Fruit fly (Drosophila melanogaster) whole organism, embryonic: ENCODE measurements around the gene CG15404.

Source experiments
- CG10366 ChIP-seq: fragments of 200-800 bp; sonication (Bioruptor generic); IDR thresholded peaks from 2 replicates; pipeline ENCODE4 v1.3.6; 2022; ENCODE audit warnings: missing biosample characterization, missing genetic modification characterization
- CG10543 ChIP-seq: fragments of 200-800 bp; sonication (Bioruptor generic); optimal IDR thresholded peaks from 3 replicates; lab custom pipeline; 2017; ENCODE audit warnings: missing biosample characterization, mild to moderate bottlenecking, missing genetic modification characterization, moderate library complexity
- CG12071 ChIP-seq: fragments of 200-800 bp; sonication (Bioruptor generic); optimal IDR thresholded peaks from 3 replicates; lab custom pipeline; 2018; ENCODE audit warnings: missing biosample characterization, mild to moderate bottlenecking, missing genetic modification characterization
- CG12219 ChIP-seq: fragments of 200-800 bp; sonication (Bioruptor generic); optimal IDR thresholded peaks from 3 replicates; lab custom pipeline; 2018; ENCODE audit warnings: missing biosample characterization, mild to moderate bottlenecking, missing genetic modification characterization
- CG18619 ChIP-seq: fragments of 200-800 bp; sonication (Bioruptor generic); optimal IDR thresholded peaks from 3 replicates; lab custom pipeline; 2017; ENCODE audit warnings: missing biosample characterization, mild to moderate bottlenecking, missing genetic modification characterization
- CG2116 ChIP-seq: fragments of 200-800 bp; sonication (Bioruptor generic); optimal IDR thresholded peaks from 3 replicates; lab custom pipeline; 2018; ENCODE audit warnings: missing biosample characterization, mild to moderate bottlenecking, missing genetic modification characterization
- CG2889 ChIP-seq: fragments of 200-800 bp; sonication (Bioruptor generic); IDR thresholded peaks from 3 replicates; pipeline ENCODE4 v1.3.6; 2022; ENCODE audit warnings: missing biosample characterization, missing genetic modification characterization
- CG33213 ChIP-seq: fragments of 200-800 bp; sonication (Bioruptor generic); optimal IDR thresholded peaks from 3 replicates; lab custom pipeline; 2016; ENCODE audit warnings: missing biosample characterization, missing genetic modification characterization
- CG34422 ChIP-seq: fragments of 200-800 bp; sonication (Bioruptor generic); IDR thresholded peaks from 3 replicates; pipeline ENCODE4 v1.3.6; 2022; ENCODE audit warnings: missing biosample characterization, missing genetic modification characterization
- CG43689 ChIP-seq: fragments of 200-800 bp; sonication (Bioruptor generic); IDR thresholded peaks from 2 replicates; pipeline ENCODE4 v1.3.6; 2022; ENCODE audit warnings: missing biosample characterization, missing genetic modification characterization
- CG5180 ChIP-seq: fragments of 200-800 bp; sonication (Bioruptor generic); optimal IDR thresholded peaks from 3 replicates; lab custom pipeline; 2017; ENCODE audit warnings: missing biosample characterization, missing genetic modification characterization, mild to moderate bottlenecking, moderate library complexity, missing genetic modification reagents
- CG6272 ChIP-seq: fragments of 200-800 bp; sonication (Bioruptor generic); IDR thresholded peaks from 2 replicates; pipeline ENCODE4 v1.3.6; 2022; ENCODE audit warnings: missing biosample characterization, missing genetic modification characterization
- CG8359 ChIP-seq: fragments of 200-800 bp; sonication (Bioruptor generic); optimal IDR thresholded peaks from 2 replicates; lab custom pipeline; 2017; ENCODE audit warnings: missing biosample characterization, mild to moderate bottlenecking, missing genetic modification characterization, borderline replicate concordance
- Dfd ChIP-seq, 2 experiments: fragments of >200 bp; optimal IDR thresholded peaks; 2 replicates each; lab custom pipeline; 2017; ENCODE audit warnings: missing biosample characterization in 2 of 2, missing genetic modification characterization in 2 of 2
- Dp ChIP-seq: fragments of 200-800 bp; sonication (Bioruptor generic); optimal IDR thresholded peaks from 2 replicates; lab custom pipeline; 2018; ENCODE audit warnings: missing biosample characterization, mild to moderate bottlenecking, missing genetic modification characterization, moderate library complexity
- Eip74EF ChIP-seq, 2 experiments: fragments of 200-800 bp in 1 of 2; fragments of >200 bp in 1 of 2; sonication (Bioruptor generic) in 1 of 2; optimal IDR thresholded peaks; 2 replicates each; lab custom pipeline; 2017 to 2019; ENCODE audit warnings: missing biosample characterization in 2 of 2, missing genetic modification characterization in 2 of 2, mild to moderate bottlenecking in 1 of 2, moderate library complexity in 1 of 2
- Ets97D ChIP-seq: fragments of 200-800 bp; sonication (Bioruptor generic); optimal IDR thresholded peaks from 3 replicates; lab custom pipeline; 2016; ENCODE audit warnings: missing biosample characterization, missing genetic modification characterization
- Hr78 ChIP-seq, 2 experiments: fragments of 200-800 bp in 1 of 2; fragments of >200 bp in 1 of 2; sonication (Bioruptor generic) in 1 of 2; optimal IDR thresholded peaks; 2 replicates each; lab custom pipeline; 2017 to 2019; ENCODE audit warnings: missing biosample characterization in 2 of 2, missing genetic modification characterization in 2 of 2, mild to moderate bottlenecking in 1 of 2, moderate library complexity in 1 of 2
- Opbp ChIP-seq: fragments of 200-800 bp; sonication (Bioruptor generic); IDR thresholded peaks from 3 replicates; pipeline ENCODE4 v1.3.6; 2022; ENCODE audit warnings: missing biosample characterization, missing genetic modification characterization; ENCODE audit not compliant: partially characterized antibody
- Ravus ChIP-seq: fragments of 200-800 bp; sonication (Bioruptor generic); IDR thresholded peaks from 2 replicates; pipeline ENCODE4 v1.3.6; 2022; ENCODE audit warnings: missing biosample characterization, missing genetic modification characterization
- Side ChIP-seq: fragments of 200-800 bp; sonication (Bioruptor generic); optimal IDR thresholded peaks from 2 replicates; lab custom pipeline; 2016; ENCODE audit warnings: missing biosample characterization, missing genetic modification characterization
- cad ChIP-seq: fragments of >200 bp; optimal IDR thresholded peaks from 2 replicates; lab custom pipeline; 2017; ENCODE audit warnings: missing biosample characterization, missing genetic modification characterization
- corto ChIP-seq: fragments of 200-800 bp; sonication (Bioruptor generic); optimal IDR thresholded peaks from 2 replicates; lab custom pipeline; 2016; ENCODE audit warnings: missing biosample characterization, mild to moderate bottlenecking, missing genetic modification characterization, moderate library complexity
- esg ChIP-seq: fragments of 200-800 bp; sonication (Bioruptor generic); conservative IDR thresholded peaks from 2 replicates; pipeline ENCODE4 v1.3.6; 2022; ENCODE audit warnings: missing biosample characterization, missing genetic modification characterization
- eyg ChIP-seq: fragments of 200-800 bp; sonication (Bioruptor generic); optimal IDR thresholded peaks from 3 replicates; lab custom pipeline; 2016; ENCODE audit warnings: missing biosample characterization, missing genetic modification characterization
- grn ChIP-seq: fragments of 200-800 bp; sonication (Bioruptor generic); optimal IDR thresholded peaks from 3 replicates; lab custom pipeline; 2017; ENCODE audit warnings: missing biosample characterization, missing genetic modification characterization
- insv ChIP-seq, 2 experiments: fragments of 200-800 bp; sonication (Bioruptor generic); optimal IDR thresholded peaks; 3 replicates each; lab custom pipeline; 2016 to 2018; ENCODE audit warnings: missing biosample characterization in 2 of 2, missing genetic modification characterization in 2 of 2
- ken ChIP-seq: fragments of 200-800 bp; sonication (Bioruptor generic); IDR thresholded peaks from 3 replicates; pipeline ENCODE4 v1.3.6; 2022; ENCODE audit warnings: missing biosample characterization, missing genetic modification characterization
- lilli ChIP-seq: fragments of 200-800 bp; sonication (Bioruptor generic); optimal IDR thresholded peaks from 3 replicates; lab custom pipeline; 2016; ENCODE audit warnings: missing biosample characterization, missing genetic modification characterization
- pan ChIP-seq, 4 experiments: fragments of >200 bp in 3 of 4; fragments of 200-800 bp in 1 of 4; sonication (Bioruptor generic) in 1 of 4; optimal IDR thresholded peaks in 3 of 4; IDR thresholded peaks in 1 of 4; 2 replicates each; pipeline versions ENCODE4 v1.3.6 to Lab custom; 2017 to 2022; ENCODE audit warnings: missing biosample characterization in 2 of 4, missing genetic modification characterization in 2 of 4, mixed read lengths in 1 of 4
- pum ChIP-seq: fragments of 200-800 bp; sonication (Bioruptor generic); optimal IDR thresholded peaks from 2 replicates; lab custom pipeline; 2016; ENCODE audit warnings: missing biosample characterization, missing genetic modification characterization
- ro ChIP-seq: fragments of 200-800 bp; sonication (Bioruptor generic); IDR thresholded peaks from 2 replicates; pipeline ENCODE4 v1.3.6; 2022; ENCODE audit warnings: missing biosample characterization, missing genetic modification characterization
- seq ChIP-seq: fragments of 200-800 bp; sonication (Bioruptor generic); IDR thresholded peaks from 2 replicates; pipeline ENCODE4 v1.3.6; 2022; ENCODE audit warnings: missing biosample characterization, missing genetic modification characterization
- sr ChIP-seq: fragments of 200-800 bp; sonication (Bioruptor generic); IDR thresholded peaks from 3 replicates; pipeline ENCODE4 v1.3.6; 2022; ENCODE audit warnings: missing biosample characterization, missing genetic modification characterization
- trem ChIP-seq: fragments of 200-800 bp; optimal IDR thresholded peaks from 3 replicates; lab custom pipeline; 2019; ENCODE audit warnings: missing biosample characterization, mild to moderate bottlenecking, missing genetic modification characterization, moderate library complexity
- zf30C ChIP-seq: fragments of 200-800 bp; sonication (Bioruptor generic); optimal IDR thresholded peaks from 3 replicates; lab custom pipeline; 2018; ENCODE audit warnings: missing biosample characterization, mild to moderate bottlenecking, missing genetic modification characterization

Gene CG15404

DNA sequence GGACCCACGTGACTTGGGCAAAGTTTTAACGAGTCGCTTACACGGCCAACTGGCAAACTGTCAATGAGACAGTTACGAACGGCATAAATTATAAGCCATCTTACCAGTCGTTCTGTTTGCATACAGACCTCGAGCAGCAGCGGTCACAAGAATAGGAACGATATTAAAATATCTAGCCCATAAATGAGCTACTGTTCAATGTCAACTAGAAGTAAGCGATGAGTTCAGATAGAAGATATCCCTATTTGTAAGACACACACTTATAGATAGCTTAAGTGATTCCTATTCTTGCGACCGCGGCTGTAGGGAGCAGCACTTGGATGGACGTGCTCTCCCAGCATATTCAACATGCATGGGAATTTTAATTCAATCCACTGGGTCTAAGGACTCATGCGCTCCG, 15.1 kb downstream of the CG15404 start (continued):
- peak; percentile 0 for TF ChIP-seq CG12219
- TF ChIP-seq CG8359 (GFP tag; lab: Kevin White, UChicago): no peak
- TF ChIP-seq CG6272 (GFP tag; lab: Robert Waterston, UW): no peak
- no peak for TF ChIP-seq ro
- TF ChIP-seq zf30C (GFP tag; lab: Kevin White, UChicago): no peak
- TF ChIP-seq Dp (GFP tag; lab: Kevin White, UChicago): no peak
- TF ChIP-seq CG12071: peak; percentile 21
- no peak for TF ChIP-seq CG33213 (GFP tag; lab: Kevin White, UChicago)
- TF ChIP-seq CG18619: no peak
- TF ChIP-seq eyg (GFP tag; lab: Kevin White, UChicago): no peak
- no peak for TF ChIP-seq pan (optimal IDR thresholded peaks at IDR 0.05; lab: Kevin White, UChicago)
- no peak for TF ChIP-seq pan (GFP tag; optimal IDR thresholded peaks at IDR 0.05 in 1 of 2, IDR thresholded peaks at IDR 0.05 in 1 of 2)
- TF ChIP-seq ken (GFP tag; lab: Robert Waterston, UW): no peak
- TF ChIP-seq sr: no peak
- no peak for TF ChIP-seq Opbp (GFP tag; lab: Robert Waterston, UW)
- no peak for TF ChIP-seq grn (GFP tag; lab: Kevin White, UChicago)
- no peak for TF ChIP-seq CG34422 (GFP tag; lab: Robert Waterston, UW)
- TF ChIP-seq CG2889 (GFP tag; lab: Robert Waterston, UW): no peak

DNA sequence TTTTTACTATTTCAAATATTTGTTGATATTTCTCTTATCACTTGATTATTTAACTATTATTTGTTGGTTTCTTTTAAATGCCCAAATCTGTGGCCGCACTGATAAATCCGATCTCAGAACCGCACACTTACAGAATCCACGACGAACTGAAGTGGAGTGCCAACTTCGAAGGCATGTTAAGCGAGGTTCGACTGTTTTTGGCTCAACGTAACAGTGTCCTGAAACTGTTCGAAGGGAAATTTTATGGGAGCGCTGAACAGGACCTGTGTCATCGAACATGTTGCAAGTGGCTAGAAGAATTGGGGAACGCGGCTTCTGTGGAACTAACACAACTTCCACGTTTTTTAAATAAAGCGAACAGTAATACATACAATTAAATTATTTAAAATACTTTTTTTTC, 25.8 kb downstream of the CG15404 start:
- TF ChIP-seq CG10543 (GFP tag; lab: Kevin White, UChicago) (no peak), corto (GFP tag; lab: Kevin White, UChicago) (no peak), trem (tag; lab: Kevin White, UChicago) (no peak), esg (GFP tag; lab: Robert Waterston, UW) (no peak), CG5180 (GFP tag; lab: Kevin White, UChicago) (peak; percentile 92), eyg (GFP tag; lab: Kevin White, UChicago) (no peak), CG10366 (GFP tag; lab: Robert Waterston, UW) (no peak)

DNA sequence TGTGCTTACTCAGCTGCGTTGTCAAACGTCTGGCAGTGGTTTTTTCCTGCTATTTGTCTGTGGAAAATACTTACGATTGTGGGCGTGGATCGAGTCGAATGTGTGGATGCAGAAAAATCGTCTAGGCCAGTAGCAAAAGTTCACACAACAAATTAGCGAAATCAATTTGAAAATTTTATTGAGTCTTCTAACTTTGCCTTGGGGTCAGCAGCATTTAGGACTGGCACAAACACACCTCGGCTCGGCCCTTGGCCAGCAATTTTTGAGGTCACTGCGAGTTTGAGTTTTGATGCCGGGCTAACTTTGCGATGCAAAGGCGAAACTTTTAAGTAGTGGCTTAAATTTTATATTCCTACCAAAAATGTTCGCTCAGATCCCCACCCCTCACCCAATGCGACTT, 26.6 kb downstream of the CG15404 start, which contains the start of gene CG34393:
Gene CG34393, minus strand, starts transcription at position 101 of the 400 bp plus-strand sequence.
- TF ChIP-seq lilli (GFP tag; lab: Kevin White, UChicago) (no peak), pum (no peak), Ravus (GFP tag; lab: Robert Waterston, UW) (no peak), cad (GFP tag; lab: Kevin White, UChicago) (no peak), Ets97D (GFP tag; lab: Kevin White, UChicago) (no peak), seq (GFP tag; lab: Robert Waterston, UW) (no peak), esg (GFP tag; lab: Robert Waterston, UW) (no peak), CG43689 (no peak), Dfd (GFP tag; optimal IDR thresholded peaks at IDR 0.05; lab: Kevin White, UChicago) (no peak), CG2116 (GFP tag; lab: Kevin White, UChicago) (no peak), Eip74EF (GFP tag; optimal IDR thresholded peaks at IDR 0.05; lab: Kevin White, UChicago) (no peak), Side (no peak), Hr78 (GFP tag; optimal IDR thresholded peaks at IDR 0.05; lab: Kevin White, UChicago) (no peak), insv (GFP tag; optimal IDR thresholded peaks at IDR 0.05; lab: Kevin White, UChicago) (no peak)
